Fruit fly (Drosophila melanogaster) S2 (cell line): ENCODE data around the gene unk.

Experiments used
- CG8478 ChIP-seq: fragments of >200 bp; optimal IDR thresholded peaks from 2 replicates; lab custom pipeline; 2018
- CTCF ChIP-seq, 2 experiments: fragments of >200 bp; optimal IDR thresholded peaks; 2 replicates each; lab custom pipeline; 2018

DNA sequence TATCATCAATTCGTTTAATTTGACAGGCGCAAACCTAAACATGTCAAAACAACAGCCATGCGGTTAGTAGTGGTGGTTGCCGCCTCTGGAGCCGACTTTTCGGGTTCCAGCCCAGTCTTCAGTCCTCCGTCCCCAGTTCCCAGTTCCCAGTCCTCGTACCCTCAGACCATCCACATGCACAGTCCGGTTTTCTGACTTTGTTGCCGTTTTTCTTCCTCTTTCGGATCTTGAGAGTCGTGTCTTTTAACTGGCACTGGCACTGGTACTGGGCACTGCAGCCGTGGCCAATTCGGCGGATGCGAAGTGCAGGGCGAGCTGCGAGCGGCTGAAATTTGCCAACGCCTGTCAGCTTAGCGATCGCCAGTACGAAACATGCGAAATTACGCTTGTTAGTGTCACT lies 25.4 kb downstream of the unk start:
- TF ChIP-seq CG8478 (lab: Kevin White, UChicago) (no peak), CTCF (optimal IDR thresholded peaks at IDR 0.05; lab: Kevin White, UChicago) (no peak)
